Fruit fly (Drosophila melanogaster) whole organism, prepupa: ENCODE measurements around the gene CG14989.

Experiments
- CG6276 ChIP-seq: fragments of 200-800 bp; sonication (Bioruptor generic); optimal IDR thresholded peaks from 2 replicates; lab custom pipeline; 2017; ENCODE audit warnings: missing biosample characterization, mild to moderate bottlenecking, missing genetic modification characterization
- Met ChIP-seq: fragments of 200-800 bp; sonication (Bioruptor generic); optimal IDR thresholded peaks from 3 replicates; lab custom pipeline; 2016; ENCODE audit warnings: missing biosample characterization, missing genetic modification characterization
- OdsH ChIP-seq: fragments of 200-800 bp; sonication (Bioruptor generic); optimal IDR thresholded peaks from 3 replicates; lab custom pipeline; 2016; ENCODE audit warnings: missing biosample characterization, missing genetic modification characterization
- achi ChIP-seq: fragments of 200-800 bp; sonication (Bioruptor generic); optimal IDR thresholded peaks from 3 replicates; lab custom pipeline; 2016; ENCODE audit warnings: missing biosample characterization, missing genetic modification characterization
- fd59A ChIP-seq: fragments of 200-800 bp; sonication (Bioruptor generic); optimal IDR thresholded peaks from 2 replicates; lab custom pipeline; 2017; ENCODE audit warnings: missing biosample characterization, mild to moderate bottlenecking, missing genetic modification characterization, missing genetic modification reagents
- spab ChIP-seq: fragments of 200-800 bp; sonication (Bioruptor generic); optimal IDR thresholded peaks from 2 replicates; lab custom pipeline; 2017; ENCODE audit warnings: missing biosample characterization, mild to moderate bottlenecking, missing genetic modification characterization, missing genetic modification reagents
- ss ChIP-seq, 2 experiments: fragments of 200-800 bp; sonication (Bioruptor generic); optimal IDR thresholded peaks; 2 replicates in 1 of 2; 3 replicates in 1 of 2; lab custom pipeline; 2017 to 2018; ENCODE audit warnings: mild to moderate bottlenecking in 2 of 2, missing biosample characterization in 2 of 2, missing genetic modification characterization in 2 of 2, moderate library complexity in 1 of 2

dm6 chr3L:4049082-4049481 lies 38.3 kb upstream of the CG14989 start:
- TF ChIP-seq achi (GFP tag; lab: Kevin White, UChicago) (no peak), CG6276 (no peak), ss (GFP tag; optimal IDR thresholded peaks at IDR 0.05; lab: Kevin White, UChicago) (no peak), fd59A (no peak), Met (no peak), OdsH (no peak), spab (GFP tag; lab: Kevin White, UChicago) (no peak)
